Fruit fly (Drosophila melanogaster) whole organism, adult: ENCODE measurements around the gene pHCl-2.

Experiments used
- CG11617 ChIP-seq: fragments of 200-800 bp; sonication (Bioruptor generic); optimal IDR thresholded peaks from 2 replicates; lab custom pipeline; 2017; ENCODE audit warnings: mild to moderate bottlenecking, missing biosample characterization, missing genetic modification reagents, missing genetic modification characterization
- CG12768 ChIP-seq: fragments of 200-800 bp; sonication (Bioruptor generic); optimal IDR thresholded peaks from 2 replicates; lab custom pipeline; 2017; ENCODE audit warnings: missing biosample characterization, missing genetic modification characterization, mild to moderate bottlenecking, moderate library complexity, missing genetic modification reagents
- CG14711 ChIP-seq: fragments of 200-800 bp; sonication (Bioruptor generic); optimal IDR thresholded peaks from 2 replicates; lab custom pipeline; 2018; ENCODE audit warnings: missing biosample characterization, mild to moderate bottlenecking, missing genetic modification characterization, moderate library complexity
- CG1620 ChIP-seq: fragments of 200-800 bp; sonication (Bioruptor generic); optimal IDR thresholded peaks from 2 replicates; lab custom pipeline; 2016; ENCODE audit warnings: missing biosample characterization, missing genetic modification characterization
- CG33017 ChIP-seq: fragments of 200-800 bp; sonication (Bioruptor generic); optimal IDR thresholded peaks from 2 replicates; lab custom pipeline; 2018; ENCODE audit warnings: missing biosample characterization, mild to moderate bottlenecking, missing genetic modification characterization, moderate library complexity
- CG5204 ChIP-seq: fragments of 200-800 bp; sonication (Bioruptor generic); optimal IDR thresholded peaks from 2 replicates; lab custom pipeline; 2016; ENCODE audit warnings: missing biosample characterization, missing genetic modification characterization
- CG7045 ChIP-seq: fragments of 200-800 bp; sonication (Bioruptor generic); optimal IDR thresholded peaks from 2 replicates; lab custom pipeline; 2017; ENCODE audit warnings: missing biosample characterization, mild to moderate bottlenecking, missing genetic modification characterization
- CG7101 ChIP-seq: fragments of 200-800 bp; sonication (Bioruptor generic); optimal IDR thresholded peaks from 2 replicates; lab custom pipeline; 2018; ENCODE audit warnings: missing biosample characterization, mild to moderate bottlenecking, missing genetic modification characterization, moderate library complexity
- Clk ChIP-seq: fragments of 200-800 bp; sonication (Bioruptor generic); optimal IDR thresholded peaks from 2 replicates; lab custom pipeline; 2017; ENCODE audit warnings: missing biosample characterization, missing genetic modification characterization
- Crg-1 ChIP-seq: fragments of 200-800 bp; sonication (Bioruptor generic); optimal IDR thresholded peaks from 2 replicates; lab custom pipeline; 2016; ENCODE audit warnings: missing biosample characterization, missing genetic modification characterization
- Hr96 ChIP-seq: fragments of 200-800 bp; sonication (Bioruptor generic); optimal IDR thresholded peaks from 2 replicates; lab custom pipeline; 2016; ENCODE audit warnings: missing biosample characterization, missing genetic modification characterization
- Mnt ChIP-seq: fragments of 200-800 bp; sonication (Bioruptor generic); optimal IDR thresholded peaks from 2 replicates; lab custom pipeline; 2016; ENCODE audit warnings: missing biosample characterization, mild to moderate bottlenecking, missing genetic modification characterization
- bab1 ChIP-seq: fragments of 200-800 bp; sonication (Bioruptor generic); optimal IDR thresholded peaks from 3 replicates; lab custom pipeline; 2019; ENCODE audit warnings: missing biosample characterization, mild to moderate bottlenecking, missing genetic modification characterization, moderate library complexity
- cic ChIP-seq: fragments of 200-800 bp; sonication (Bioruptor generic); optimal IDR thresholded peaks from 2 replicates; lab custom pipeline; 2017; ENCODE audit warnings: missing biosample characterization, mild to moderate bottlenecking, missing genetic modification characterization, moderate library complexity
- cnc ChIP-seq, 2 experiments: fragments of >200 bp; optimal IDR thresholded peaks; 2 replicates each; lab custom pipeline; 2017
- kay ChIP-seq: fragments of 200-800 bp; sonication (Bioruptor generic); peaks from one replicate; lab custom pipeline; 2016; ENCODE audit warnings: missing biosample characterization, missing genetic modification characterization, borderline replicate concordance
- ovo ChIP-seq: fragments of 200-800 bp; sonication (Bioruptor generic); optimal IDR thresholded peaks from 2 replicates; lab custom pipeline; 2016; ENCODE audit warnings: missing biosample characterization, missing genetic modification characterization
- pad ChIP-seq: fragments of 200-800 bp; sonication (Bioruptor generic); optimal IDR thresholded peaks from 3 replicates; lab custom pipeline; 2017; ENCODE audit warnings: missing biosample characterization, missing genetic modification characterization, mild to moderate bottlenecking, moderate library complexity, missing genetic modification reagents
- tj ChIP-seq: fragments of 200-800 bp; sonication (Bioruptor generic); optimal IDR thresholded peaks from 3 replicates; lab custom pipeline; 2017; ENCODE audit warnings: missing biosample characterization, mild to moderate bottlenecking, missing genetic modification characterization, moderate library complexity
- toe ChIP-seq: fragments of 200-800 bp; sonication (Bioruptor generic); optimal IDR thresholded peaks from 2 replicates; lab custom pipeline; 2016; ENCODE audit warnings: missing biosample characterization, missing genetic modification characterization

The pHCl-2 gene

DNA sequence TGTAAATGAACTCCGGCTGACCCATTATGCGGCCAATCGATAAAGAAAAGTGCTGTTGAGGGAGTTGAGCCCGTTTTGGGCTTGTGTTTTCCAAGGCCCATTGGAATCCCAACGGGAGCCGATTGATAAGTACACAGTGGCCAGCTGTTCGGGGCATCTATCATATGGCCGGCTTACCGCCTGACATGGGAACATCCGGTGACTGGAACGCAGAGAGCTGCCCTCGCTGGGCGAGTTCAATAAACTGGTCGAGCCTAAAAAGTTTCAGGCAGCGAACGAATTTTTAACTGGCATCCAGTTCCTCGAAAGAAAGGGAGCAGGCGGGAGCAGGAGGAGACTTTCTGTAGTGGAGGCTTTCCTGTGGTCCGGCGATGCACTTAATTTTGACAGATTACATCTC, 3.7 kb downstream of the pHCl-2 start:
- TF ChIP-seq CG14711 (tag; lab: Kevin White, UChicago), result no peak
- no peak for TF ChIP-seq CG1620
- TF ChIP-seq tj (GFP tag; lab: Kevin White, UChicago), result no peak
- no peak for TF ChIP-seq cic (GFP tag; lab: Kevin White, UChicago)
- TF ChIP-seq CG12768 (GFP tag; lab: Kevin White, UChicago), result no peak
- TF ChIP-seq ovo (GFP tag; lab: Kevin White, UChicago), result no peak
- TF ChIP-seq cnc (optimal IDR thresholded peaks at IDR 0.05; lab: Kevin White, UChicago), result no peak
- TF ChIP-seq Crg-1 (GFP tag; lab: Kevin White, UChicago), result no peak
- no peak for TF ChIP-seq CG7101 (tag; lab: Kevin White, UChicago)
- TF ChIP-seq CG5204 (GFP tag; lab: Kevin White, UChicago), result no peak
- TF ChIP-seq kay (GFP tag; lab: Kevin White, UChicago), result no peak
- no peak for TF ChIP-seq pad
- no peak for TF ChIP-seq CG33017 (tag; lab: Kevin White, UChicago)
- no peak for TF ChIP-seq bab1 (GFP tag; lab: Kevin White, UChicago)
- no peak for TF ChIP-seq CG11617

DNA sequence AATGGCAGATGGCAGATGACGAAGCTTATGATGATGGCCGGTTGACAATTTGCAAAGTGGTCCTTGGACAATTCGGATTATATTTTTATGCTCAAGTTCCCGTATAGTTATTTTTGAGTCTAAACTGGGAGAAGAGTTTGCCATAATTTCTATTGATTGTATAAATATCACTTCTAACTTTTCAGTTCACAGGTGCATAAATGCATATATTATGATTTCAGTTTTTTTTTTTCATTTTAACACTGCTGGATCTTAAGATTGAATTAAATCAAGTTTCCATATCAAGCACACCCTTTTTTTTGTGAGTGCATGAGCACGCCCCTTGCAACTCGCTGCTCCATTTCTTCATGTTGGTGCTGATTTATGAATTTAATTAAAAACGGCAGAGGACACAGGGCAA, 8.2 kb downstream of the pHCl-2 start:
- TF ChIP-seq CG11617 (no peak), CG12768 (GFP tag; lab: Kevin White, UChicago) (no peak), CG1620 (no peak), CG33017 (tag; lab: Kevin White, UChicago) (no peak), CG7101 (tag; lab: Kevin White, UChicago) (no peak), cnc (optimal IDR thresholded peaks at IDR 0.05; lab: Kevin White, UChicago) (no peak), kay (GFP tag; lab: Kevin White, UChicago) (no peak)

DNA sequence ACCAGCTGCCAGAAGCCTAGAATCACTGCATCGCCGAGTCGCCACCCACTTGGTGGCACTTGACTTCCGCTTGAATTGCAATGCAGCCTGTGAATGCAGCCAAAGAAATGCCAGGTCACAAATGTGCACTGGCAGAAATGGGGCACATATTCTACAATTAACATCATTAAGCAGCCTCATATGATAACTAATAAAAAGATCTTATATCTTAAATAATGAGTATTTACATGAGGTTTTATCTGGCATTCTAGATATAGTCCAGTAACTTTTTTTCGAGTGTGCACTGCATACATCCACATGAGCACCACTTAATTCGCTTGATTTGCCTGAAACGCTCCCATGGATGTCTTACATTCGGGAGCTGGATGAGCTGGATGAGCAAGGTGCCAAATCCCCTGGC, 9.5 kb downstream of the pHCl-2 start:
- no peak for TF ChIP-seq CG11617

DNA sequence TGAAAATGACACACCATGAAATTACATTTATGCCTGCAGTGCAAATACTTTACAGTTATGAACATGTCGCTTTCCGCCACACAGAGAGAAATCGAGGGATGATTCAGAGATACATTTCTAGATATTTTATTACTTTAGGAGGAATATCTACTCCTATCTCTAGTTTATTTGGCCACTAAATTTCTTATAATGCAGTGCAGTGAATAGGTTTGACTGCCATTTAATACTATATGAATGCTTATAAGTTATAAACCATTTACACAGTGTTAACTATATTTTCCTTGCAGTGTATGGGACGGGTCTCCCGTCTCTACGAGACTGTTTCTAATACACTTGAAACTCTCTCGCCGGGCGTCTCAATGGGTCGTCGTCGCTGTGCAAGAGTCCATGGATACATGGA, 15.0 kb downstream of the pHCl-2 start:
- TF ChIP-seq CG33017 (tag; lab: Kevin White, UChicago) (no peak), Mnt (GFP tag; lab: Kevin White, UChicago) (no peak), CG12768 (GFP tag; lab: Kevin White, UChicago) (no peak), CG1620 (no peak), kay (GFP tag; lab: Kevin White, UChicago) (no peak), tj (GFP tag; lab: Kevin White, UChicago) (no peak), CG7045 (GFP tag; lab: Kevin White, UChicago) (no peak), pad (no peak), ovo (GFP tag; lab: Kevin White, UChicago) (no peak), CG11617 (no peak), CG5204 (GFP tag; lab: Kevin White, UChicago) (no peak), Hr96 (no peak), cic (GFP tag; lab: Kevin White, UChicago) (no peak), Clk (GFP tag; lab: Kevin White, UChicago) (no peak), cnc (optimal IDR thresholded peaks at IDR 0.05; lab: Kevin White, UChicago) (no peak), toe (GFP tag; lab: Kevin White, UChicago) (no peak), bab1 (GFP tag; lab: Kevin White, UChicago) (no peak), Crg-1 (GFP tag; lab: Kevin White, UChicago) (no peak), CG14711 (tag; lab: Kevin White, UChicago) (no peak), CG7101 (tag; lab: Kevin White, UChicago) (no peak)

DNA sequence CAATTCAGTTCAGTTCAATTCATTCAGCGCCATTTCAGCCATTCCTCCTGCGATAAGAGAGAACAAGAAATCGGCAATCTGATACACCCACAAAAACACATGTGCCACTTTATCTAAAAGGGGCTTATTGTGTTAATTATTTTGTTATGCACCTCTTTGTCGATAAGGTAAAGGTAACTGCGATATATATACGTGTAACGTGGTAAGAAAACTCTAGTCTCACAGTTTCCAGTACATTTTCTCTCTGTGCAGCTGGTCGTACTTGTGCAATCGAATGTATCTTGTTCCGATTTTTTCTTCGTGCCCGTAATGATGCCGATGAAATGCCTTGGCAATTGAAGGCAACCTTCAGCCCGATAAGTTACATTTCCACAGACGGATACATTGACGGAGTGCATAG, 17.7 kb downstream of the pHCl-2 start:
- TF ChIP-seq CG5204 (GFP tag; lab: Kevin White, UChicago) (no peak), pad (no peak), CG14711 (tag; lab: Kevin White, UChicago) (no peak)

DNA sequence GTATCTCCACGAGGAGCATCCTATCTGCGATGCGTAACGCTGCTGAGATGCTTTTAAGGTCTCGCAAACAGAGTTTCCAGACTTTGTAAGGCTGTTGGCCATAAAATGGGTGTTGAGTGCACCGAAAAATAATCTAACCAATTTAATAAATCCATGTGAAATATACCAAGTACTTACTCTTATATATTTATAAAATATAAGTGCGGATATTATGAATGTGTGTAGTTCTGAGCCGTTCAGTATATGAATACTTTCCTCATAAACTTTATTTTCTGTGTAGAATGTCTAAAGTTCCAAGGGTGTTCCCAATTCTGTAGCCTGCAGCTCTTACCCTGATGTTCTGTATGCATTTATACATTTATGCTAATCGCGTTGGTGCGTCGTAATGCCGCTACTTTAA, 19.4 kb downstream of the pHCl-2 start:
- TF ChIP-seq pad (no peak), ovo (GFP tag; lab: Kevin White, UChicago) (no peak), CG14711 (tag; lab: Kevin White, UChicago) (no peak), CG7101 (tag; lab: Kevin White, UChicago) (no peak), cnc (optimal IDR thresholded peaks at IDR 0.05; lab: Kevin White, UChicago) (no peak), CG11617 (no peak), Crg-1 (GFP tag; lab: Kevin White, UChicago) (no peak), toe (GFP tag; lab: Kevin White, UChicago) (no peak), tj (GFP tag; lab: Kevin White, UChicago) (no peak), Mnt (GFP tag; lab: Kevin White, UChicago) (no peak)

DNA sequence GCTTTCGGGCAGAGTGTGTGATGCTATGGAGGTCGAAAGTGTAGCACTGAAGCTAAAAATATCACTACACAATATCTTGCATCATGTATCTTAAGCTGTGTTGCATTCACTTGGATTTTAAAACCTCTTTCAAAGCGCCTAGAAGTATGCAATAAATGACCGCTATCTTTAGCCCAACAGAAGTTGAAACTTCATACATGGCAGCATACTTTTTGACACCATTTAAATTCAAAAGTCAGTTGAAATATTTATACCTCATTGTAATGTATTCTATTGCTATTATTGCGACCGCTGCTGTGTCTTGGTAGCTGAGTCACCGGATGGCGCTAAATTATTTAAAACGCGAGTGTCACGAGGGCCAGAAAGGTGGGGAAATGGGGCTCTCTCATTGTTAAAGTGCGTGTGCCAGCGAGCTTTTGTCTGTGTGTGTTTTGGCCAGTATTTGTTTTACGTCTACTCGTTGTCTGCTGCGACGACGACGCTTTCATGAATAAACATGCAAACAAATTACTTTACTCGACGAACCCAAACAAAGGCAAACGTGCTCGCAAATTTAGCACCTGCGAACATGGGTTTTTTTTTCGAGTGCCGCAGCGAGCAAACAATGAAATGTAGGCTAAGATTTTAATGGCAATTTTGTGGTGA, 34.3 kb downstream of the pHCl-2 start:
- no peak for TF ChIP-seq pad
- TF ChIP-seq CG5204 (GFP tag; lab: Kevin White, UChicago), result no peak
- no peak for TF ChIP-seq Hr96
- TF ChIP-seq toe (GFP tag; lab: Kevin White, UChicago), result no peak
- TF ChIP-seq CG1620, result no peak
- no peak for TF ChIP-seq CG12768 (GFP tag; lab: Kevin White, UChicago)
- TF ChIP-seq Clk (GFP tag; lab: Kevin White, UChicago), result no peak
- no peak for TF ChIP-seq CG11617
- no peak for TF ChIP-seq CG33017 (tag; lab: Kevin White, UChicago)
- TF ChIP-seq Crg-1 (GFP tag; lab: Kevin White, UChicago), result no peak
- TF ChIP-seq CG7045 (GFP tag; lab: Kevin White, UChicago), result no peak
- no peak for TF ChIP-seq tj (GFP tag; lab: Kevin White, UChicago)
- TF ChIP-seq CG7101 (tag; lab: Kevin White, UChicago), result no peak
- no peak for TF ChIP-seq Mnt (GFP tag; lab: Kevin White, UChicago)
- no peak for TF ChIP-seq ovo (GFP tag; lab: Kevin White, UChicago)
- TF ChIP-seq cnc (optimal IDR thresholded peaks at IDR 0.05; lab: Kevin White, UChicago), result no peak
- no peak for TF ChIP-seq CG14711 (tag; lab: Kevin White, UChicago)
- no peak for TF ChIP-seq kay (GFP tag; lab: Kevin White, UChicago)
- TF ChIP-seq cic (GFP tag; lab: Kevin White, UChicago), result no peak
